Worm (Caenorhabditis elegans): ENCODE results near the gene srh-36.

The srh-36 gene

ce11 chrV:2863033-2863432 is 41.6 kb upstream of the srh-36 start, which contains the start of gene srh-272:
Gene srh-272 (plus strand): TSS chrV:2863333.
- TF ChIP-seq F39B2.1 (GFP tag; IDR thresholded peaks at IDR 0.05) (no peak), sptf-2 (GFP tag; optimal IDR thresholded peaks at IDR 0.05) (no peak), ets-4 (GFP tag; optimal IDR thresholded peaks at IDR 0.05) (no peak)

DNA sequence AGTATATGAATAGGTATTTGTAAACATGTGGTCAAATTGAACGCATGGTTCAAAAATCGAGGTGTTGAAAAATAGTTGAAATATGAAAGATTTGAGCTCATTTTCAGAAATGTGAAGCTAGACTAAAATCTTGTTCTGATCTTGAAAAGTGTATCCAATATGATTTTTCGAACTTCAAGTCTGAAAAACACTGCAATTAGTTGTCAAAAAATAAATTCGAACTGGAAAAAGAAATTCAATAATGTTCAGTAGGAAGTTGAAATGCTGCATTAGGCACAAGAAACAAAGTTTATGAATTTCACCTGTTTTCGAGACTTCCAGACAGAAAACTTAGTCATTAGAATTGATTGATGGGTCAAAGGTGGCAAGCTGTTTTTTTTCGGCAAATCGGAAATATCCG is 40.0 kb upstream of the srh-36 start, which contains the start of gene srh-270:
Gene srh-270, minus strand, starts transcription at position 101 of the 400 bp plus-strand sequence.
- TF ChIP-seq repo-1 (tag; optimal IDR thresholded peaks at IDR 0.05): no peak
- TF ChIP-seq ekl-4 (GFP tag; IDR thresholded peaks at IDR 0.05): no peak
- TF ChIP-seq F57A8.1 (GFP tag; optimal IDR thresholded peaks at IDR 0.05): no peak
- no peak for TF ChIP-seq lin-54 (GFP tag; optimal IDR thresholded peaks at IDR 0.05)
- TF ChIP-seq snpc-4 (GFP tag; optimal IDR thresholded peaks at IDR 0.05): no peak
- TF ChIP-seq snpc-4 (tag; optimal IDR thresholded peaks at IDR 0.05): no peak

DNA sequence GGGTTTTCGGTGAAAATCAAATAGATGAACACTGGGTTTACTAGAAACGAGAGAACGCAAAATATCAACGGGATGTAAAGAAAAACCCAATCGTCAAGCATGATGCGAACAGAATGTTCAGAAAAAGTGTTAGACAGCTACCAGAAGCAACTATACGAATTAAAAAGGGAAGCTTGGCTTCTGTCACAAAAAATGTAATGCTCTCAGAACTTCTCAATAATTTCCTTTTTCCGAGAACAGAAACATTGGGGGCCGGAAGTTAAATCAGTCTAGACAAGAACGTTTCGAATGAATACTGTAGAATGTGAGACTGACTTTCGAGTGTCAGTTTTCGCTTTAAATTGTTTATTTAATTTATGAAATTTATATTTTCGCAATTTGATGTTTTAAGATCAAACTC is 38.3 kb upstream of the srh-36 start, which contains the start of gene srj-54:
Gene srj-54, minus strand, starts transcription at position 101 of the 400 bp plus-strand sequence.
- TF ChIP-seq cebp-1 (GFP tag; IDR thresholded peaks at IDR 0.05) (no peak), cebp-1 (tag; optimal IDR thresholded peaks at IDR 0.05) (no peak), lin-35 (GFP tag; optimal IDR thresholded peaks at IDR 0.05) (no peak), ceh-79 (tag; optimal IDR thresholded peaks at IDR 0.05) (no peak), Y95B8A.8 (GFP tag; IDR thresholded peaks at IDR 0.05) (no peak), ztf-3 (GFP tag; optimal IDR thresholded peaks at IDR 0.05) (no peak), mes-4 (tag; optimal IDR thresholded peaks at IDR 0.05) (no peak), zfh-2 (GFP tag; conservative IDR thresholded peaks at IDR 0.05) (no peak), unc-130 (GFP tag; optimal IDR thresholded peaks at IDR 0.05) (no peak), Y79H2A.3 (GFP tag; conservative IDR thresholded peaks at IDR 0.05) (no peak), F10E7.11 (tag; optimal IDR thresholded peaks at IDR 0.05) (no peak), hmg-1.2 (GFP tag; IDR thresholded peaks at IDR 0.05) (no peak), D2030.7 (GFP tag; IDR thresholded peaks at IDR 0.05) (no peak), lin-26 (GFP tag; IDR thresholded peaks at IDR 0.05) (no peak), Y67H2A.10 (GFP tag; conservative IDR thresholded peaks at IDR 0.05) (no peak), ztf-22 (GFP tag; optimal IDR thresholded peaks at IDR 0.05) (no peak), rcor-1 (GFP tag; IDR thresholded peaks at IDR 0.05) (no peak), efl-1 (GFP tag; optimal IDR thresholded peaks at IDR 0.05) (no peak)

ce11 chrV:2857842-2858241 is 36.4 kb upstream of the srh-36 start, which contains the start of gene srj-55:
Gene srj-55 (minus strand): TSS chrV:2857942.
- TF ChIP-seq hrde-1 (tag; optimal IDR thresholded peaks at IDR 0.05; ENCODE audit: borderline replicate concordance): no peak
- no peak for TF ChIP-seq nhr-27 (tag; optimal IDR thresholded peaks at IDR 0.05)
- TF ChIP-seq nhr-90 (tag; optimal IDR thresholded peaks at IDR 0.05): no peak
- no peak for TF ChIP-seq F55B11.4 (tag; optimal IDR thresholded peaks at IDR 0.05; ENCODE audit: borderline replicate concordance, insufficient read depth)
- no peak for TF ChIP-seq tbx-9 (tag; optimal IDR thresholded peaks at IDR 0.05; ENCODE audit: borderline replicate concordance)
- no peak for TF ChIP-seq ZK185.1 (tag; optimal IDR thresholded peaks at IDR 0.05; ENCODE audit: poor library complexity, severe bottlenecking)
- TF ChIP-seq F57A8.1 (GFP tag; optimal IDR thresholded peaks at IDR 0.05): no peak
- no peak for TF ChIP-seq nfya-1 (tag; optimal IDR thresholded peaks at IDR 0.05; ENCODE audit: borderline replicate concordance, insufficient read depth)
- no peak for TF ChIP-seq ztf-6 (GFP tag; IDR thresholded peaks at IDR 0.05)
- no peak for TF ChIP-seq gei-17 (GFP tag; optimal IDR thresholded peaks at IDR 0.05)
- no peak for TF ChIP-seq lin-35 (GFP tag; optimal IDR thresholded peaks at IDR 0.05)

Measured in whole organism, young adult.